Worm (Caenorhabditis elegans) whole organism, L1 larva: ENCODE measurements around the gene nhr-28.

ENCODE experiments used
- aly-2 ChIP-seq: fragments of 150-350 bp; optimal IDR thresholded peaks from 2 replicates; lab custom pipeline; 2014; ENCODE audit warnings: missing biosample characterization, missing genetic modification characterization
- ceh-82 ChIP-seq, 3 experiments: fragments of 150-350 bp in 1 of 3; sonication (generic microtip) in 2 of 3; optimal IDR thresholded peaks; 2 replicates each; lab custom pipeline; 2014 to 2017; ENCODE audit warnings: missing biosample characterization in 3 of 3, missing genetic modification characterization in 3 of 3
- dpl-1 ChIP-seq, 3 experiments: fragments of 150-350 bp in 2 of 3; sonication (generic microtip) in 1 of 3; optimal IDR thresholded peaks; 2 replicates each; lab custom pipeline; 2014 to 2017; ENCODE audit warnings: missing biosample characterization in 3 of 3, missing genetic modification characterization in 3 of 3, missing genetic modification reagents in 3 of 3
- egl-27 ChIP-seq, 2 experiments: fragments of 150-350 bp in 1 of 2; sonication (generic microtip); optimal IDR thresholded peaks; 3 replicates each; lab custom pipeline; 2017 to 2018; ENCODE audit warnings: missing biosample characterization in 2 of 2, missing genetic modification characterization in 2 of 2, missing genetic modification reagents in 2 of 2
- lin-13 ChIP-seq: fragments of 150-350 bp; optimal IDR thresholded peaks from 2 replicates; lab custom pipeline; 2014; ENCODE audit warnings: missing biosample characterization, missing genetic modification reagents, missing genetic modification characterization
- nhr-237 ChIP-seq: fragments of 150-350 bp; optimal IDR thresholded peaks from 2 replicates; lab custom pipeline; 2014; ENCODE audit warnings: missing biosample characterization, missing genetic modification characterization
- nhr-77 ChIP-seq: fragments of 150-350 bp; optimal IDR thresholded peaks from 2 replicates; lab custom pipeline; 2014; ENCODE audit warnings: missing biosample characterization, missing genetic modification characterization
- sptf-1 ChIP-seq: fragments of 150-350 bp; optimal IDR thresholded peaks from 2 replicates; lab custom pipeline; 2014; ENCODE audit warnings: missing biosample characterization, missing genetic modification characterization
- vab-15 ChIP-seq: sonication (generic microtip); optimal IDR thresholded peaks from 2 replicates; lab custom pipeline; 2017; ENCODE audit warnings: missing genotype, mild to moderate bottlenecking, missing genetic modification characterization, missing compliant biosample characterization
- zag-1 ChIP-seq: fragments of 150-350 bp; optimal IDR thresholded peaks from 2 replicates; lab custom pipeline; 2014; ENCODE audit warnings: missing biosample characterization, missing genetic modification characterization
- ztf-11 ChIP-seq, 2 experiments: sonication (generic microtip); optimal IDR thresholded peaks; 2 replicates each; lab custom pipeline; 2016 to 2017; ENCODE audit warnings: missing genetic modification characterization in 2 of 2, missing biosample characterization in 1 of 2, missing compliant biosample characterization in 1 of 2

DNA sequence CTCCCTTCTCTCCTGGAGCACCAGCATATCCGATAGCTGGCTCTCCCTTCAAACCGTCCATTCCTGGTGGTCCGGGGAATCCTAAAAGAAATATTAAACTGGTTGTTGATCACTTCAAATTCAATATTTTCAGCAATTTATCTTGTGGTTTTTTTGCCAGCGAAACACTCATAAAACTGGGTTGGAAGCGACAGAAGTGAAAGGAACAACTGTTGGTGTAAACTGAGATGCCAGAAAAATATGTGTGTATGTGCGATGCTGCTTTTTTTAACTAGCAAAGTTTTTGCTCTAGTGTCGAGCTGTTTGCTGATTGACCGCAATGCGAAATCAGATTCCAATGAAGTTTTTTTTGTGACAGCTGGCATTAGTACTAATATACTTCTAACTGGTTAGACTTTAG lies 32.4 kb downstream of the nhr-28 start:
- TF ChIP-seq zag-1 (tag; lab: Kevin White, UChicago), result no peak
- no peak for TF ChIP-seq egl-27 (tag; optimal IDR thresholded peaks at IDR 0.05; lab: Kevin White, UChicago)
- no peak for TF ChIP-seq nhr-77 (tag; lab: Kevin White, UChicago)
- no peak for TF ChIP-seq ztf-11 (tag; optimal IDR thresholded peaks at IDR 0.05; lab: Kevin White, UChicago)
- no peak for TF ChIP-seq nhr-237 (tag; lab: Kevin White, UChicago)
- TF ChIP-seq aly-2, result no peak
- no peak for TF ChIP-seq dpl-1 (GFP tag; optimal IDR thresholded peaks at IDR 0.05; lab: Kevin White, UChicago)
- no peak for TF ChIP-seq sptf-1
- TF ChIP-seq ceh-82 (tag; optimal IDR thresholded peaks at IDR 0.05; lab: Kevin White, UChicago), result no peak
- no peak for TF ChIP-seq vab-15 (tag; lab: Kevin White, UChicago)
- no peak for TF ChIP-seq lin-13 (GFP tag; lab: Kevin White, UChicago)
